Fruit fly (Drosophila melanogaster) whole organism, embryonic: ENCODE results near the gene Fdx1.

Source experiments
- Abd-B ChIP-seq: fragments of 200-800 bp; sonication (Bioruptor generic); optimal IDR thresholded peaks from 2 replicates; lab custom pipeline; 2018; ENCODE audit warnings: missing biosample characterization, mild to moderate bottlenecking, missing genetic modification characterization, moderate library complexity
- Antp ChIP-seq: fragments of 200-800 bp; sonication (Bioruptor generic); optimal IDR thresholded peaks from 3 replicates; lab custom pipeline; 2016; ENCODE audit warnings: missing biosample characterization, missing genetic modification characterization
- CG10209 ChIP-seq: fragments of 200-800 bp; sonication (Bioruptor generic); optimal IDR thresholded peaks from 3 replicates; lab custom pipeline; 2017; ENCODE audit warnings: missing biosample characterization, mild to moderate bottlenecking, missing genetic modification characterization, missing genetic modification reagents
- CG1024 ChIP-seq: fragments of 200-800 bp; sonication (Bioruptor generic); IDR thresholded peaks from 2 replicates; pipeline ENCODE4 v1.3.6; 2022; ENCODE audit warnings: missing biosample characterization, missing genetic modification characterization
- CG10267 ChIP-seq: fragments of 200-800 bp; sonication (Bioruptor generic); optimal IDR thresholded peaks from 2 replicates; lab custom pipeline; 2018; ENCODE audit warnings: missing biosample characterization, mild to moderate bottlenecking, missing genetic modification characterization, moderate library complexity
- CG11560 ChIP-seq: fragments of 200-800 bp; sonication (Bioruptor generic); IDR thresholded peaks from 3 replicates; pipeline ENCODE4 v1.3.6; 2022; ENCODE audit warnings: missing biosample characterization, missing genetic modification characterization
- CG12769 ChIP-seq: fragments of 200-800 bp; sonication (Bioruptor generic); optimal IDR thresholded peaks from 2 replicates; lab custom pipeline; 2019; ENCODE audit warnings: missing biosample characterization, mild to moderate bottlenecking, missing genetic modification characterization, moderate library complexity
- CG12942 ChIP-seq: fragments of 200-800 bp; sonication (Bioruptor generic); optimal IDR thresholded peaks from 3 replicates; lab custom pipeline; 2016; ENCODE audit warnings: missing biosample characterization, missing genetic modification characterization
- CG15269 ChIP-seq: fragments of 200-800 bp; sonication (Bioruptor generic); optimal IDR thresholded peaks from 2 replicates; lab custom pipeline; 2018; ENCODE audit warnings: missing biosample characterization, mild to moderate bottlenecking, missing genetic modification characterization, moderate library complexity
- CG15514 ChIP-seq: fragments of 200-800 bp; sonication (Bioruptor generic); optimal IDR thresholded peaks from 3 replicates; lab custom pipeline; 2017; ENCODE audit warnings: missing biosample characterization, missing genetic modification characterization, mild to moderate bottlenecking, moderate library complexity, missing genetic modification reagents
- CG1792 ChIP-seq: fragments of 200-800 bp; sonication (Bioruptor generic); optimal IDR thresholded peaks from 2 replicates; lab custom pipeline; 2016; ENCODE audit warnings: missing biosample characterization, missing genetic modification characterization
- CG18599 ChIP-seq: fragments of 200-800 bp; sonication (Bioruptor generic); optimal IDR thresholded peaks from 3 replicates; lab custom pipeline; 2017; ENCODE audit warnings: missing biosample characterization, missing genetic modification characterization, mild to moderate bottlenecking, moderate library complexity, missing genetic modification reagents
- CG2875 ChIP-seq: fragments of 200-800 bp; sonication (Bioruptor generic); optimal IDR thresholded peaks from 2 replicates; lab custom pipeline; 2017; ENCODE audit warnings: missing biosample characterization, mild to moderate bottlenecking, missing genetic modification characterization, missing genetic modification reagents
- CG34376 ChIP-seq: fragments of 200-800 bp; sonication (Bioruptor generic); optimal IDR thresholded peaks from 2 replicates; lab custom pipeline; 2018; ENCODE audit warnings: missing biosample characterization, mild to moderate bottlenecking, missing genetic modification characterization
- CG3847 ChIP-seq: fragments of 200-800 bp; sonication (Bioruptor generic); IDR thresholded peaks from 2 replicates; pipeline ENCODE4 v1.3.6; 2022; ENCODE audit warnings: missing biosample characterization, missing genetic modification characterization
- CG42726 ChIP-seq: fragments of 200-800 bp; sonication (Bioruptor generic); IDR thresholded peaks from 2 replicates; pipeline ENCODE4 v1.3.6; 2022; ENCODE audit warnings: missing biosample characterization, missing genetic modification characterization; ENCODE audit not compliant: partially characterized antibody
- CG4424 ChIP-seq: fragments of 200-800 bp; sonication (Bioruptor generic); optimal IDR thresholded peaks from 3 replicates; lab custom pipeline; 2016; ENCODE audit warnings: missing biosample characterization, missing genetic modification characterization
- CG6175 ChIP-seq: fragments of 200-800 bp; sonication (Bioruptor generic); IDR thresholded peaks from 3 replicates; pipeline ENCODE4 v1.3.6; 2022; ENCODE audit warnings: missing biosample characterization, missing genetic modification characterization
- CG6254 ChIP-seq: fragments of 200-800 bp; sonication (Bioruptor generic); optimal IDR thresholded peaks from 3 replicates; lab custom pipeline; 2017; ENCODE audit warnings: mild to moderate bottlenecking, missing biosample characterization, missing genetic modification reagents, missing genetic modification characterization
- CG6854 ChIP-seq: fragments of 200-800 bp; sonication (Bioruptor generic); optimal IDR thresholded peaks from 3 replicates; lab custom pipeline; 2017; ENCODE audit warnings: missing biosample characterization, mild to moderate bottlenecking, missing genetic modification characterization
- CG8281 ChIP-seq: fragments of 200-800 bp; sonication (Bioruptor generic); optimal IDR thresholded peaks from 2 replicates; lab custom pipeline; 2018; ENCODE audit warnings: missing biosample characterization, mild to moderate bottlenecking, missing genetic modification characterization, moderate library complexity
- CG8478 ChIP-seq: fragments of >200 bp; optimal IDR thresholded peaks from 2 replicates; lab custom pipeline; 2018
- CrebB ChIP-seq: fragments of 200-800 bp; sonication (Bioruptor generic); optimal IDR thresholded peaks from 3 replicates; lab custom pipeline; 2018; ENCODE audit warnings: missing biosample characterization, mild to moderate bottlenecking, missing genetic modification characterization
- Dek ChIP-seq: fragments of 200-800 bp; sonication (Bioruptor generic); optimal IDR thresholded peaks from 3 replicates; lab custom pipeline; 2019; ENCODE audit warnings: missing biosample characterization, mild to moderate bottlenecking, missing genetic modification characterization, moderate library complexity
- Dp ChIP-seq: fragments of 200-800 bp; sonication (Bioruptor generic); optimal IDR thresholded peaks from 2 replicates; lab custom pipeline; 2018; ENCODE audit warnings: missing biosample characterization, mild to moderate bottlenecking, missing genetic modification characterization, moderate library complexity
- E2f1 ChIP-seq: fragments of 200-800 bp; sonication (Bioruptor generic); IDR thresholded peaks from 2 replicates; pipeline ENCODE4 v1.3.6; 2022; ENCODE audit warnings: missing biosample characterization, missing genetic modification characterization
- E2f2 ChIP-seq: fragments of 200-800 bp; sonication (Bioruptor generic); IDR thresholded peaks from 2 replicates; pipeline ENCODE4 v1.3.6; 2022; ENCODE audit warnings: missing biosample characterization, missing genetic modification characterization
- HLH54F ChIP-seq: fragments of 200-800 bp; sonication (Bioruptor generic); optimal IDR thresholded peaks from 3 replicates; lab custom pipeline; 2016; ENCODE audit warnings: missing biosample characterization, missing genetic modification characterization
- Nf-YC ChIP-seq: fragments of 200-800 bp; optimal IDR thresholded peaks from 3 replicates; lab custom pipeline; 2019; ENCODE audit warnings: missing biosample characterization, mild to moderate bottlenecking, missing genetic modification characterization, moderate library complexity
- Optix ChIP-seq: fragments of 200-800 bp; sonication (Bioruptor generic); IDR thresholded peaks from 3 replicates; pipeline ENCODE4 v1.3.6; 2022; ENCODE audit warnings: missing biosample characterization, missing genetic modification characterization
- Taf1 ChIP-seq: fragments of 200-800 bp; sonication (Bioruptor generic); IDR thresholded peaks from 2 replicates; pipeline ENCODE4 v1.3.6; 2022; ENCODE audit warnings: missing biosample characterization, missing genetic modification characterization
- al ChIP-seq: fragments of 200-800 bp; sonication (Bioruptor generic); IDR thresholded peaks from 2 replicates; pipeline ENCODE4 v1.3.6; 2022; ENCODE audit warnings: missing biosample characterization, missing genetic modification characterization
- bbx ChIP-seq: fragments of 200-800 bp; sonication (Bioruptor generic); IDR thresholded peaks from 2 replicates; pipeline ENCODE4 v1.3.6; 2022; ENCODE audit warnings: missing biosample characterization, missing genetic modification characterization; ENCODE audit not compliant: partially characterized antibody
- bcd ChIP-seq: fragments of 200-800 bp; sonication (Bioruptor generic); optimal IDR thresholded peaks from 2 replicates; lab custom pipeline; 2017; ENCODE audit warnings: missing biosample characterization, mild to moderate bottlenecking, missing genetic modification characterization
- cas ChIP-seq: fragments of 200-800 bp; sonication (Bioruptor generic); IDR thresholded peaks from 2 replicates; pipeline ENCODE4 v1.3.6; 2022; ENCODE audit warnings: missing biosample characterization, missing genetic modification characterization
- fd3F ChIP-seq: fragments of 200-800 bp; sonication (Bioruptor generic); optimal IDR thresholded peaks from 2 replicates; lab custom pipeline; 2018; ENCODE audit warnings: missing biosample characterization, mild to moderate bottlenecking, missing genetic modification characterization, moderate library complexity
- gem ChIP-seq: fragments of 200-800 bp; sonication (Bioruptor generic); optimal IDR thresholded peaks from 2 replicates; lab custom pipeline; 2019; ENCODE audit warnings: missing biosample characterization, mild to moderate bottlenecking, missing genetic modification characterization, moderate library complexity
- hkb ChIP-seq, 2 experiments: fragments of 200-800 bp in 1 of 2; fragments of >200 bp in 1 of 2; sonication (Bioruptor generic) in 1 of 2; IDR thresholded peaks in 1 of 2; optimal IDR thresholded peaks in 1 of 2; 2 replicates each; pipeline versions ENCODE4 v1.3.6 to Lab custom; 2017 to 2022; ENCODE audit warnings: missing biosample characterization in 1 of 2, missing genetic modification characterization in 1 of 2
- ind ChIP-seq: fragments of 200-800 bp; sonication (Bioruptor generic); optimal IDR thresholded peaks from 3 replicates; lab custom pipeline; 2016; ENCODE audit warnings: missing biosample characterization, missing genetic modification characterization
- nerfin-1 ChIP-seq: fragments of 200-800 bp; sonication (Bioruptor generic); optimal IDR thresholded peaks from 3 replicates; lab custom pipeline; 2019; ENCODE audit warnings: missing biosample characterization, mild to moderate bottlenecking, missing genetic modification characterization, moderate library complexity
- nom ChIP-seq: fragments of 200-800 bp; sonication (Bioruptor generic); optimal IDR thresholded peaks from 2 replicates; lab custom pipeline; 2017; ENCODE audit warnings: missing biosample characterization, missing genetic modification characterization, mild to moderate bottlenecking, moderate library complexity, missing genetic modification reagents
- pan ChIP-seq, 4 experiments: fragments of >200 bp in 3 of 4; fragments of 200-800 bp in 1 of 4; sonication (Bioruptor generic) in 1 of 4; optimal IDR thresholded peaks in 3 of 4; IDR thresholded peaks in 1 of 4; 2 replicates each; pipeline versions ENCODE4 v1.3.6 to Lab custom; 2017 to 2022; ENCODE audit warnings: missing biosample characterization in 2 of 4, missing genetic modification characterization in 2 of 4, mixed read lengths in 1 of 4
- schlank ChIP-seq: fragments of 200-800 bp; sonication (Bioruptor generic); optimal IDR thresholded peaks from 2 replicates; lab custom pipeline; 2018; ENCODE audit warnings: missing biosample characterization, mild to moderate bottlenecking, missing genetic modification characterization
- scrt ChIP-seq: fragments of 200-800 bp; sonication (Bioruptor generic); optimal IDR thresholded peaks from 2 replicates; lab custom pipeline; 2018; ENCODE audit warnings: missing biosample characterization, mild to moderate bottlenecking, missing genetic modification characterization, moderate library complexity
- trem ChIP-seq: fragments of 200-800 bp; optimal IDR thresholded peaks from 3 replicates; lab custom pipeline; 2019; ENCODE audit warnings: missing biosample characterization, mild to moderate bottlenecking, missing genetic modification characterization, moderate library complexity
- tup ChIP-seq: fragments of 200-800 bp; sonication (Bioruptor generic); optimal IDR thresholded peaks from 2 replicates; lab custom pipeline; 2016; ENCODE audit warnings: missing biosample characterization, mild to moderate bottlenecking, missing genetic modification characterization, moderate library complexity
- twi ChIP-seq: fragments of 200-800 bp; optimal IDR thresholded peaks from 2 replicates; lab custom pipeline; 2019; ENCODE audit warnings: missing biosample characterization, mild to moderate bottlenecking, missing genetic modification characterization, moderate library complexity
- wor ChIP-seq: fragments of 200-800 bp; sonication (Bioruptor generic); IDR thresholded peaks from 2 replicates; pipeline ENCODE4 v1.3.6; 2022; ENCODE audit warnings: missing biosample characterization, missing genetic modification characterization
- z ChIP-seq: fragments of 200-800 bp; sonication (Bioruptor generic); IDR thresholded peaks from 3 replicates; pipeline ENCODE4 v1.3.6; 2022; ENCODE audit warnings: missing biosample characterization, missing genetic modification characterization

Fdx1 gene

dm6 chr3L:9397156-9397555, 26.1 kb upstream of the Fdx1 start (continued):
- no peak for TF ChIP-seq ind
- no peak for TF ChIP-seq CG11560
- peak; percentile 24 for TF ChIP-seq CG4424 (GFP tag; lab: Kevin White, UChicago)
- TF ChIP-seq CG8281 (tag; lab: Kevin White, UChicago), result peak; percentile 32
- no peak for TF ChIP-seq bbx (GFP tag; lab: Robert Waterston, UW)
- TF ChIP-seq CG15269 (tag; lab: Kevin White, UChicago), result peak; percentile 1
- TF ChIP-seq Nf-YC, result peak; percentile 22
- TF ChIP-seq trem (tag; lab: Kevin White, UChicago), result peak; percentile 13
- no peak for TF ChIP-seq Taf1 (GFP tag; lab: Robert Waterston, UW)
- TF ChIP-seq Dp (GFP tag; lab: Kevin White, UChicago), result no peak
- TF ChIP-seq CG8478 (lab: Kevin White, UChicago), result no peak
- peak; percentile 96 for TF ChIP-seq CG18599 (GFP tag; lab: Kevin White, UChicago)
- TF ChIP-seq CG6175 (GFP tag; lab: Robert Waterston, UW), result no peak
- TF ChIP-seq CG42726 (GFP tag; lab: Robert Waterston, UW), result no peak
- TF ChIP-seq nerfin-1 (tag; lab: Kevin White, UChicago), result peak; percentile 56
- TF ChIP-seq CG3847, result no peak
- peak; percentile 24; the same call in 1 of the 2 replicates for TF ChIP-seq E2f1 (GFP tag; lab: Robert Waterston, UW)
- peak; percentile 65 for TF ChIP-seq bcd
- TF ChIP-seq pan (optimal IDR thresholded peaks at IDR 0.05; lab: Kevin White, UChicago), result no peak
- peak in 1 of 2 experiments; percentile 36 for TF ChIP-seq pan (GFP tag; optimal IDR thresholded peaks at IDR 0.05 in 1 of 2, IDR thresholded peaks at IDR 0.05 in 1 of 2)
- TF ChIP-seq wor (GFP tag; lab: Robert Waterston, UW), result no peak
- TF ChIP-seq CG12942 (GFP tag; lab: Kevin White, UChicago), result peak; percentile 16
- peak; percentile 40 for TF ChIP-seq Dek (tag; lab: Kevin White, UChicago)
- peak; percentile 60 for TF ChIP-seq nom (GFP tag; lab: Kevin White, UChicago)
- peak; percentile 89 for TF ChIP-seq CG15514 (GFP tag; lab: Kevin White, UChicago)
- TF ChIP-seq tup (GFP tag; lab: Kevin White, UChicago), result peak; percentile 36
- TF ChIP-seq scrt (GFP tag; lab: Kevin White, UChicago), result peak; percentile 82
- peak; percentile 50 for TF ChIP-seq fd3F
- TF ChIP-seq cas, result peak; percentile 64; the same call in 1 of the 2 replicates
- peak; percentile 82 for TF ChIP-seq CG6854 (GFP tag; lab: Kevin White, UChicago)
- peak; percentile 89 for TF ChIP-seq schlank (tag; lab: Kevin White, UChicago)
- no peak for TF ChIP-seq CG10267 (tag; lab: Kevin White, UChicago)
- TF ChIP-seq HLH54F (GFP tag; lab: Kevin White, UChicago), result peak; percentile 10
- TF ChIP-seq CG1792 (GFP tag; lab: Kevin White, UChicago), result peak; percentile 76
- 0 out of 3 replicates have a peak, but pooled peaks have one; percentile 53 for TF ChIP-seq z (GFP tag; lab: Robert Waterston, UW)
- TF ChIP-seq Optix, result no peak
- peak; percentile 6 for TF ChIP-seq CG2875
- TF ChIP-seq Abd-B (GFP tag; lab: Kevin White, UChicago), result no peak
- TF ChIP-seq CG1024 (GFP tag; lab: Robert Waterston, UW), result peak; percentile 41; the same call in 1 of the 2 replicates
- TF ChIP-seq CG12769 (tag; lab: Kevin White, UChicago), result peak; percentile 78
- peak; percentile 76 for TF ChIP-seq CrebB (tag; lab: Kevin White, UChicago)
- peak; percentile 66 for TF ChIP-seq CG10209 (GFP tag; lab: Kevin White, UChicago)
- TF ChIP-seq Antp, result peak; percentile 28
- TF ChIP-seq hkb (optimal IDR thresholded peaks at IDR 0.05; lab: Kevin White, UChicago), result no peak
- peak; percentile 67; the same call in 1 of the 2 replicates for TF ChIP-seq hkb (GFP tag; IDR thresholded peaks at IDR 0.05; lab: Robert Waterston, UW)
- peak; percentile 42 for TF ChIP-seq twi (tag; lab: Kevin White, UChicago)
- TF ChIP-seq al (GFP tag; lab: Robert Waterston, UW), result 0 out of 2 replicates have a peak, but pooled peaks have one; percentile 18
- TF ChIP-seq CG6254 (GFP tag; lab: Kevin White, UChicago), result peak; percentile 34
- TF ChIP-seq gem (tag; lab: Kevin White, UChicago), result peak; percentile 47
- 0 out of 2 replicates have a peak, but pooled peaks have one; percentile 5 for TF ChIP-seq E2f2
- TF ChIP-seq CG34376 (GFP tag; lab: Kevin White, UChicago), result peak; percentile 75
